Worm (Caenorhabditis elegans) whole organism, midembryonic: ENCODE measurements around the gene cts-1.

Experiments
- cog-1 ChIP-seq: sonication (generic microtip); optimal IDR thresholded peaks from 2 replicates; lab custom pipeline; 2016; ENCODE audit warnings: missing genetic modification characterization, missing compliant biosample characterization
- flt-1 ChIP-seq: fragments of 200-800 bp; sonication (Bioruptor generic); IDR thresholded peaks from 2 replicates; pipeline ENCODE4 v1.3.6; 2022; ENCODE audit warnings: missing genetic modification characterization, missing compliant biosample characterization
- klf-2 ChIP-seq: fragments of 200-800 bp; sonication (Bioruptor generic); conservative IDR thresholded peaks from 2 replicates; pipeline ENCODE4 v1.3.6; 2022; ENCODE audit warnings: missing genetic modification reagents, missing genetic modification characterization, missing compliant biosample characterization
- tab-1 ChIP-seq: fragments of 200-800 bp; sonication (Bioruptor generic); IDR thresholded peaks from 2 replicates; pipeline ENCODE4 v1.3.6; 2022; ENCODE audit warnings: missing genetic modification characterization, missing compliant biosample characterization
- ztf-29 ChIP-seq: fragments of 200-800 bp; sonication (Bioruptor generic); IDR thresholded peaks from 2 replicates; pipeline ENCODE4 v1.3.6; 2022; ENCODE audit warnings: missing genetic modification reagents, missing genetic modification characterization, missing compliant biosample characterization

ce11 chrIII:10196796-10197195 is 19.6 kb downstream of the cts-1 start:
- TF ChIP-seq tab-1: no peak
- TF ChIP-seq ztf-29: no peak
- TF ChIP-seq klf-2 (GFP tag; lab: Robert Waterston, UW): no peak
- no peak for TF ChIP-seq flt-1 (GFP tag; lab: Robert Waterston, UW)
- TF ChIP-seq cog-1 (tag; lab: Kevin White, UChicago): no peak
